Fruit fly (Drosophila melanogaster) whole organism, wandering third instar larva: Measurements from ENCODE around the gene CG6656.
A peak's percentile ranks its signal among the peaks of the same experiment; 100 is the strongest.

Source experiments
- Abd-B ChIP-seq: fragments of >200 bp; optimal IDR thresholded peaks from 2 replicates; lab custom pipeline; 2017; ENCODE audit warnings: missing biosample characterization, missing genetic modification characterization
- CG32264 ChIP-seq: fragments of 200-800 bp; sonication (Bioruptor generic); optimal IDR thresholded peaks from 2 replicates; lab custom pipeline; 2016; ENCODE audit warnings: missing biosample characterization, missing genetic modification characterization
- CG9705 ChIP-seq: fragments of 200-800 bp; sonication (Bioruptor generic); optimal IDR thresholded peaks from 2 replicates; lab custom pipeline; 2018; ENCODE audit warnings: missing biosample characterization, mild to moderate bottlenecking, missing genetic modification characterization
- Dfd ChIP-seq: fragments of >200 bp; optimal IDR thresholded peaks from 2 replicates; lab custom pipeline; 2017; ENCODE audit warnings: missing biosample characterization, missing genetic modification characterization
- Dif ChIP-seq: fragments of 200-275, 200-300 bp; sonication (Bioruptor generic); optimal IDR thresholded peaks from 2 replicates; lab custom pipeline; 2018; ENCODE audit warnings: missing biosample characterization, missing genetic modification characterization; ENCODE audit not compliant: partially characterized antibody
- HLH106 ChIP-seq: fragments of 200-800 bp; optimal IDR thresholded peaks from 3 replicates; lab custom pipeline; 2019; ENCODE audit warnings: missing biosample characterization, mild to moderate bottlenecking, missing genetic modification characterization, moderate library complexity
- Hnf4 ChIP-seq: fragments of 200-800 bp; sonication (Bioruptor generic); optimal IDR thresholded peaks from 2 replicates; lab custom pipeline; 2016; ENCODE audit warnings: missing biosample characterization, mild to moderate bottlenecking, missing genetic modification characterization
- Hr78 ChIP-seq: fragments of >200 bp; optimal IDR thresholded peaks from 2 replicates; lab custom pipeline; 2017; ENCODE audit warnings: missing biosample characterization, missing genetic modification characterization
- Hr83 ChIP-seq: fragments of 200-300 bp; sonication (Bioruptor generic); optimal IDR thresholded peaks from 2 replicates; lab custom pipeline; 2016; ENCODE audit warnings: missing biosample characterization, mild to moderate bottlenecking, missing genetic modification characterization, moderate library complexity; ENCODE audit not compliant: poor library complexity, severe bottlenecking
- Mio ChIP-seq: sonication (Bioruptor generic); optimal IDR thresholded peaks from 2 replicates; lab custom pipeline; 2016; ENCODE audit warnings: missing biosample characterization, missing genetic modification characterization
- Myc ChIP-seq: fragments of >200 bp; optimal IDR thresholded peaks from 2 replicates; lab custom pipeline; 2017
- N ChIP-seq: fragments of >200 bp; optimal IDR thresholded peaks from 2 replicates; lab custom pipeline; 2018; ENCODE audit warnings: missing biosample characterization, missing external identifiers, missing genetic modification characterization
- Rel ChIP-seq, 2 experiments: fragments of 200-800 bp; sonication (Bioruptor generic) in 1 of 2; optimal IDR thresholded peaks; 2 replicates in 1 of 2; 3 replicates in 1 of 2; lab custom pipeline; 2016 to 2019; ENCODE audit warnings: mild to moderate bottlenecking in 2 of 2, missing biosample characterization in 2 of 2, missing genetic modification characterization in 2 of 2, moderate library complexity in 1 of 2
- Vsx2 ChIP-seq: fragments of 200-300, 225-300 bp; sonication (Bioruptor generic); optimal IDR thresholded peaks from 2 replicates; lab custom pipeline; 2018; ENCODE audit warnings: missing biosample characterization, missing genetic modification characterization; ENCODE audit not compliant: partially characterized antibody
- br ChIP-seq: fragments of 200-800 bp; sonication (Bioruptor generic); optimal IDR thresholded peaks from 2 replicates; lab custom pipeline; 2016; ENCODE audit warnings: missing biosample characterization, missing genetic modification characterization
- dl ChIP-seq, 2 experiments: fragments of 175-275, 200-275 bp in 1 of 2; fragments of 200-275 bp in 1 of 2; sonication (Bioruptor generic); optimal IDR thresholded peaks; lab custom pipeline; 2018; ENCODE audit warnings: mild to moderate bottlenecking in 2 of 2, missing biosample characterization in 2 of 2, missing genetic modification characterization in 2 of 2, moderate library complexity in 2 of 2; ENCODE audit not compliant: partially characterized antibody in 2 of 2, insufficient read depth in 1 of 2
- dmrt93B ChIP-seq: fragments of 200-800 bp; sonication (Bioruptor generic); optimal IDR thresholded peaks from 2 replicates; lab custom pipeline; 2018; ENCODE audit warnings: missing biosample characterization, mild to moderate bottlenecking, missing genetic modification characterization
- dsf ChIP-seq: sonication (Bioruptor generic); optimal IDR thresholded peaks from 2 replicates; lab custom pipeline; 2016; ENCODE audit warnings: missing biosample characterization, missing genetic modification characterization, borderline replicate concordance
- ey ChIP-seq: fragments of 200-800 bp; sonication (Bioruptor generic); optimal IDR thresholded peaks from 2 replicates; lab custom pipeline; 2016; ENCODE audit warnings: missing biosample characterization, missing genetic modification characterization
- foxo ChIP-seq, 2 experiments: fragments of 200-800 bp; sonication (Bioruptor generic); optimal IDR thresholded peaks; 2 replicates in 1 of 2; 3 replicates in 1 of 2; lab custom pipeline; 2016 to 2017; ENCODE audit warnings: missing biosample characterization in 2 of 2, missing genetic modification characterization in 2 of 2
- fru ChIP-seq: fragments of 200-800 bp; sonication (Bioruptor generic); optimal IDR thresholded peaks from 3 replicates; lab custom pipeline; 2016; ENCODE audit warnings: missing biosample characterization, mild to moderate bottlenecking, missing genetic modification characterization
- h ChIP-seq: fragments of 200-800 bp; sonication (Bioruptor generic); optimal IDR thresholded peaks from 3 replicates; lab custom pipeline; 2016; ENCODE audit warnings: missing biosample characterization, mild to moderate bottlenecking, missing genetic modification characterization
- jim ChIP-seq: fragments of 175-275, 200-325 bp; sonication (Bioruptor generic); optimal IDR thresholded peaks from 2 replicates; lab custom pipeline; 2016; ENCODE audit warnings: missing biosample characterization, mild to moderate bottlenecking, missing genetic modification characterization
- psq ChIP-seq: fragments of 200-800 bp; sonication (Bioruptor generic); optimal IDR thresholded peaks from 3 replicates; lab custom pipeline; 2017; ENCODE audit warnings: missing biosample characterization, mild to moderate bottlenecking, missing genetic modification characterization, moderate library complexity
- rgr ChIP-seq: fragments of 200-800 bp; sonication (Bioruptor generic); optimal IDR thresholded peaks from 3 replicates; lab custom pipeline; 2016; ENCODE audit warnings: missing biosample characterization, mild to moderate bottlenecking, missing genetic modification characterization
- sage ChIP-seq: fragments of 200-800 bp; sonication (Bioruptor generic); optimal IDR thresholded peaks from 2 replicates; lab custom pipeline; 2016; ENCODE audit warnings: missing biosample characterization, mild to moderate bottlenecking, missing genetic modification characterization
- sv ChIP-seq: fragments of 200-800 bp; sonication (Bioruptor generic); optimal IDR thresholded peaks from 3 replicates; lab custom pipeline; 2016; ENCODE audit warnings: missing biosample characterization, missing genetic modification characterization
- usp ChIP-seq: fragments of >200 bp; optimal IDR thresholded peaks from 2 replicates; lab custom pipeline; 2017; ENCODE audit warnings: missing biosample characterization, missing genetic modification characterization
- woc ChIP-seq: sonication (Bioruptor generic); optimal IDR thresholded peaks from 2 replicates; lab custom pipeline; 2016; ENCODE audit warnings: missing biosample characterization, mild to moderate bottlenecking, missing genetic modification characterization

CG6656 gene

DNA sequence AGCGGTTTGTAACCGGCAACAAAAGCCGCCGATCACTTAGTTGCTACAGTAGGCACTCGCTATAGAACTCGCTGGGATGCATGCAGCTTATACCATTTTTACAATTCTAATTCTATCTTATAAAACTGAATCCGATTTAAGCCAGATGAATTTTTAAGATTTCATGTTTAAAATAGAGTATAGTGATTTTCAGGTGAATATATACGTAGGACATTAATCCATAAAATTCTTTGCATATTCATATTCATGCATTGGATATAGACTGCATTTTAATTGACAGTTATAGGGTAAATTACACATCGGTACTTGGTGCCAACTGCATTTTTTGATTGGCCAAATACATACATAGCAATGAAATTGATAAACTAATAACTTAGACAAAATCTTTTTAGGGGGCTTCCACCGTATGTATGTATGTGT is 12.5 kb downstream of the CG6656 start:
- peak; percentile 33 for TF ChIP-seq ey
- no peak for TF ChIP-seq CG9705 (GFP tag; lab: Kevin White, UChicago)
- no peak for TF ChIP-seq Rel (GFP tag; optimal IDR thresholded peaks at IDR 0.05; lab: Kevin White, UChicago)
- TF ChIP-seq Rel (tag; optimal IDR thresholded peaks at IDR 0.05; lab: Kevin White, UChicago): no peak
- TF ChIP-seq Dif (GFP tag; lab: Kevin White, UChicago): no peak
- peak; percentile 19 for TF ChIP-seq Hnf4 (GFP tag; lab: Kevin White, UChicago)
- peak in 1 of 2 experiments; percentile 53 for TF ChIP-seq foxo (GFP tag; optimal IDR thresholded peaks at IDR 0.05; lab: Kevin White, UChicago)
- TF ChIP-seq rgr (GFP tag; lab: Kevin White, UChicago): peak; percentile 16
- peak; percentile 37 for TF ChIP-seq HLH106 (tag; lab: Kevin White, UChicago)
- TF ChIP-seq woc: peak; percentile 40
- no peak for TF ChIP-seq jim (GFP tag; lab: Kevin White, UChicago)
- peak; percentile 56 for TF ChIP-seq fru (GFP tag; lab: Kevin White, UChicago)

DNA sequence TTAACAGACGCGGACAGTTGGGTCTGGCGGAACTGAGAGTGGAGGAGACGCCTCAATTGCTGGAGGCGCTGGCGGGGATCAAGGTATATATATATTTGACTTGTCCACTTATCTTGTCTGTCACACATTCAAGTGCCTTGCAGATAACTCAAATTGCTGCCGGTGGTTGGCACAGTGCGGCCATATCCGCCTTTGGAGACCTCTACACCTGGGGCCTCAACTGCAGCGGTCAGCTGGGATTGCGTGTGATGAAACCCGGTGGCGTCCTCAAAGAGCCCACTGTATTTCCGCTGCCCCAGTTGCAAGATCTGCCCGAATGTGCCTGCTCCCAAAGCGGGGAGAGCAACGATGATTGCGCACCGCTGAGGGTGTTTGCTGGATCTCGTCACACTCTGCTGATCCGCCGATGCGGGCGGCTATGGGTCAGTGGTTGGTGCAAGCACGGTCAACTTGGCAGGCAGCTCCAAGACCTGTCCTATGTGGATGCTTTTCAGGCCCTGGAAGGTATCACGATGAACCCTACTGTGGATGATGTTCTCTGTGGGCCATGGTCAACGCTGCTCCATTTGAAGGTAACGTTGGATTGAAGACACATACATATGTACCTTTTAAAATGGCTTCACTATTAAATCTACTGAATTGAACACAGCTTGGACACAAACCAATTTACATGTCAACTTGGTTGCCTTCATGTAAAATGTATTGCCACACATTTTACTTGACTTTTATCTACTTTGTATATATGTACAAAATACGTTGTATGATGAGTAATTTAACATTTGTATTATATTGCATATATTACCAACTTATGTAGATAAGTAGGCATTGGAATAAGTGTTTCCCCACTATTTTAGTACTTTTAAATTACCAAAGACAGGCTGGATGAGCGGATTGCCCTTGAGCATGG is 13.9 kb downstream of the CG6656 start, which contains the start of gene CG43844:
Gene CG43844, plus strand, starts transcription at position 844 of the 907 bp plus-strand sequence.
- no peak for TF ChIP-seq rgr (GFP tag; lab: Kevin White, UChicago)
- TF ChIP-seq Myc (lab: Kevin White, UChicago): peak; percentile 30
- no peak for TF ChIP-seq Abd-B (GFP tag; lab: Kevin White, UChicago)
- no peak for TF ChIP-seq jim (GFP tag; lab: Kevin White, UChicago)
- TF ChIP-seq ey: peak; percentile 6
- TF ChIP-seq N (GFP tag; lab: Kevin White, UChicago): no peak
- no peak for TF ChIP-seq sv (GFP tag; lab: Kevin White, UChicago)
- peak; percentile 0 for TF ChIP-seq h (GFP tag; lab: Kevin White, UChicago)
- no peak for TF ChIP-seq dl (GFP tag; optimal IDR thresholded peaks at IDR 0.05; lab: Kevin White, UChicago; ENCODE audit: insufficient read depth in 1 of 2, partially characterized antibody in 2 of 2)
- TF ChIP-seq psq: no peak
- no peak for TF ChIP-seq dmrt93B (GFP tag; lab: Kevin White, UChicago)
- no peak for TF ChIP-seq Rel (GFP tag; optimal IDR thresholded peaks at IDR 0.05; lab: Kevin White, UChicago)
- TF ChIP-seq Rel (tag; optimal IDR thresholded peaks at IDR 0.05; lab: Kevin White, UChicago): no peak
- TF ChIP-seq usp: no peak
- no peak for TF ChIP-seq CG32264
- no peak for TF ChIP-seq CG9705 (GFP tag; lab: Kevin White, UChicago)
- TF ChIP-seq dsf (GFP tag; lab: Kevin White, UChicago): no peak
- peak in 1 of 2 experiments; percentile 35 for TF ChIP-seq foxo (GFP tag; optimal IDR thresholded peaks at IDR 0.05; lab: Kevin White, UChicago)
- no peak for TF ChIP-seq Dfd (GFP tag; lab: Kevin White, UChicago)
- TF ChIP-seq Vsx2 (GFP tag; lab: Kevin White, UChicago): no peak
- TF ChIP-seq fru (GFP tag; lab: Kevin White, UChicago): peak; percentile 45
- TF ChIP-seq Hr83: no peak
- no peak for TF ChIP-seq Hr78 (GFP tag; lab: Kevin White, UChicago)
- no peak for TF ChIP-seq HLH106 (tag; lab: Kevin White, UChicago)
- TF ChIP-seq br (GFP tag; lab: Kevin White, UChicago): no peak

DNA sequence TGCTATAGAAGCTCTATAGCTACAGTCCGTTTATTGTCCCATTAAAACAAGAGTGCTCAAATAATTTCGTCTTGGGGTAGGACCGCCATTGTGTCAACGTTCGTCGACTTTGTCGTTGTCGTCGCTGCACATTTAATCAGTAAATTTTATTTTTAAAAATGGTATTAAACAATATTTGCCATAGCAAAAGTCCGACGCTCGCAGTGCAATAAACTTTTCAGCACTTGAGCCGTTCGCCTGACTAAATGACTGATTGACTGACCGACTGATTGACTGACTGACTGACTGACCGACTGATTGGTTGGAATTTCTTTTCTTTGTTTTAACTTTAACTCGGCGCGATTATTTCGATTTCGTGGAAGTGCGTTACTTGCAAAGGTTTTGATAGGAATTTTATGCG is 14.9 kb downstream of the CG6656 start:
- TF ChIP-seq sage: no peak
- TF ChIP-seq Rel (GFP tag; optimal IDR thresholded peaks at IDR 0.05; lab: Kevin White, UChicago): no peak
- peak; percentile 30 for TF ChIP-seq Rel (tag; optimal IDR thresholded peaks at IDR 0.05; lab: Kevin White, UChicago)
- peak; percentile 10 for TF ChIP-seq fru (GFP tag; lab: Kevin White, UChicago)
- TF ChIP-seq h (GFP tag; lab: Kevin White, UChicago): peak; percentile 23

DNA sequence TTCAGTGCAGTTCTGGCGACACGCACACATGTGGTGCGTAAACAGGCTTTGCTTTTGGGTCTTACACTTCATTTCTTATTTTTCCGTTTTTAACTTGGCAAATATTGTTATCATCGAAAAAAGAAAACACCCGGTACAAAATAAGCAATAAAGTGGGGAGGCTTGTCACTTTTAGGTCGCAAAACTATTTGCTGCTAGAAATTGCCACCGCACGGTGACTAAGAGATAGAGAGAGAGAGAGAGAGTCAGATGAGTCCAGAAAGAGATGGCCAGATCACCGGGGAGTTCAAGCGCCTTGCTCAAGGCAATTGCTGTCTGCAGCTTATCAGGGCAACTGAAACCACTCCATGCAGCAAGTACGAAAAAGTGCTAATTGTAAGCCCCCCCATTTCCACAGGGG is 15.6 kb downstream of the CG6656 start:
- TF ChIP-seq Dif (GFP tag; lab: Kevin White, UChicago) (no peak), Mio (GFP tag; lab: Kevin White, UChicago) (no peak), psq (no peak), sv (GFP tag; lab: Kevin White, UChicago) (no peak), fru (GFP tag; lab: Kevin White, UChicago) (no peak), jim (GFP tag; lab: Kevin White, UChicago) (no peak), Dfd (GFP tag; lab: Kevin White, UChicago) (no peak), Rel (GFP tag; optimal IDR thresholded peaks at IDR 0.05; lab: Kevin White, UChicago) (no peak), Rel (tag; optimal IDR thresholded peaks at IDR 0.05; lab: Kevin White, UChicago) (peak; percentile 5), HLH106 (tag; lab: Kevin White, UChicago) (no peak)
